Fruit fly (Drosophila melanogaster) whole organism, prepupa: ENCODE measurements around the gene Cp36.
A peak's percentile ranks its signal among the peaks of the same experiment; 100 is the strongest.

ENCODE experiments used
- Blimp-1 ChIP-seq: fragments of 200-800 bp; sonication (Bioruptor generic); optimal IDR thresholded peaks from 3 replicates; lab custom pipeline; 2017; ENCODE audit warnings: missing biosample characterization, missing genetic modification characterization, mild to moderate bottlenecking, moderate library complexity, missing genetic modification reagents
- CG10631 ChIP-seq: fragments of 200-800 bp; sonication (Bioruptor generic); optimal IDR thresholded peaks from 2 replicates; lab custom pipeline; 2016; ENCODE audit warnings: missing biosample characterization, missing genetic modification characterization
- CG10669 ChIP-seq: fragments of 200-800 bp; sonication (Bioruptor generic); optimal IDR thresholded peaks from 3 replicates; lab custom pipeline; 2018; ENCODE audit warnings: missing biosample characterization, mild to moderate bottlenecking, missing genetic modification characterization, moderate library complexity
- CG11294 ChIP-seq: fragments of 200-800 bp; sonication (Bioruptor generic); IDR thresholded peaks from 2 replicates; pipeline ENCODE4 v1.3.6; 2022; ENCODE audit warnings: missing biosample characterization, missing genetic modification characterization
- CG11762 ChIP-seq: fragments of 200-800 bp; sonication (Bioruptor generic); optimal IDR thresholded peaks from 3 replicates; lab custom pipeline; 2016; ENCODE audit warnings: missing biosample characterization, missing genetic modification characterization; ENCODE audit not compliant: insufficient read depth
- CG11902 ChIP-seq: fragments of 200-800 bp; sonication (Bioruptor generic); optimal IDR thresholded peaks from 3 replicates; lab custom pipeline; 2016; ENCODE audit warnings: missing biosample characterization, missing genetic modification characterization
- CG15336 ChIP-seq: fragments of 200-800 bp; sonication (Bioruptor generic); IDR thresholded peaks from 2 replicates; pipeline ENCODE4 v1.3.6; 2022; ENCODE audit warnings: missing biosample characterization, missing genetic modification characterization
- CG16779 ChIP-seq: fragments of 200-800 bp; sonication (Bioruptor generic); optimal IDR thresholded peaks from 3 replicates; lab custom pipeline; 2017; ENCODE audit warnings: missing biosample characterization, mild to moderate bottlenecking, missing genetic modification characterization
- CG3032 ChIP-seq: fragments of 200-800 bp; optimal IDR thresholded peaks from 2 replicates; lab custom pipeline; 2019; ENCODE audit warnings: missing biosample characterization, mild to moderate bottlenecking, missing genetic modification characterization, moderate library complexity
- CG31627 ChIP-seq: fragments of 200-800 bp; sonication (Bioruptor generic); optimal IDR thresholded peaks from 3 replicates; lab custom pipeline; 2016; ENCODE audit warnings: missing biosample characterization, missing genetic modification characterization
- CG32006 ChIP-seq: fragments of 200-800 bp; sonication (Bioruptor generic); optimal IDR thresholded peaks from 3 replicates; lab custom pipeline; 2017; ENCODE audit warnings: missing biosample characterization, mild to moderate bottlenecking, missing genetic modification characterization
- CG34406 ChIP-seq: fragments of 200-800 bp; sonication (Bioruptor generic); optimal IDR thresholded peaks from 3 replicates; lab custom pipeline; 2016; ENCODE audit warnings: missing biosample characterization, missing genetic modification characterization
- CG3919 ChIP-seq: fragments of 200-800 bp; sonication (Bioruptor generic); optimal IDR thresholded peaks from 3 replicates; lab custom pipeline; 2016; ENCODE audit warnings: missing biosample characterization, missing genetic modification characterization
- CG4318 ChIP-seq: fragments of 200-800 bp; sonication (Bioruptor generic); optimal IDR thresholded peaks from 3 replicates; lab custom pipeline; 2017; ENCODE audit warnings: missing biosample characterization, mild to moderate bottlenecking, missing genetic modification characterization
- CG6276 ChIP-seq: fragments of 200-800 bp; sonication (Bioruptor generic); optimal IDR thresholded peaks from 2 replicates; lab custom pipeline; 2017; ENCODE audit warnings: missing biosample characterization, mild to moderate bottlenecking, missing genetic modification characterization
- CG6792 ChIP-seq: fragments of 200-800 bp; sonication (Bioruptor generic); optimal IDR thresholded peaks from 3 replicates; lab custom pipeline; 2016; ENCODE audit warnings: missing biosample characterization, missing genetic modification characterization
- CG6808 ChIP-seq: fragments of 200-800 bp; sonication (Bioruptor generic); optimal IDR thresholded peaks from 3 replicates; lab custom pipeline; 2017; ENCODE audit warnings: missing biosample characterization, missing genetic modification characterization, mild to moderate bottlenecking, moderate library complexity, missing genetic modification reagents
- CG6854 ChIP-seq: fragments of 200-800 bp; sonication (Bioruptor generic); optimal IDR thresholded peaks from 2 replicates; lab custom pipeline; 2017; ENCODE audit warnings: missing biosample characterization, mild to moderate bottlenecking, missing genetic modification characterization
- CG7368 ChIP-seq: fragments of 200-800 bp; sonication (Bioruptor generic); optimal IDR thresholded peaks from 3 replicates; lab custom pipeline; 2016; ENCODE audit warnings: missing biosample characterization, missing genetic modification characterization
- CG8119 ChIP-seq: fragments of 200-800 bp; sonication (Bioruptor generic); IDR thresholded peaks from 3 replicates; pipeline ENCODE4 v1.3.6; 2022; ENCODE audit warnings: missing biosample characterization, missing genetic modification characterization
- CG8319 ChIP-seq: fragments of 200-800 bp; sonication (Bioruptor generic); optimal IDR thresholded peaks from 3 replicates; lab custom pipeline; 2016; ENCODE audit warnings: missing biosample characterization, missing genetic modification characterization
- Eip75B ChIP-seq: fragments of 200-800 bp; sonication (Bioruptor generic); optimal IDR thresholded peaks from 3 replicates; lab custom pipeline; 2016; ENCODE audit warnings: missing biosample characterization, missing genetic modification characterization
- Ets21C ChIP-seq: fragments of 200-800 bp; sonication (Bioruptor generic); optimal IDR thresholded peaks from 3 replicates; lab custom pipeline; 2016; ENCODE audit warnings: missing biosample characterization, missing genetic modification characterization
- Ets96B ChIP-seq: fragments of 200-800 bp; optimal IDR thresholded peaks from 2 replicates; lab custom pipeline; 2019; ENCODE audit warnings: missing biosample characterization, mild to moderate bottlenecking, missing genetic modification characterization, moderate library complexity
- Gug ChIP-seq: fragments of 200-800 bp; sonication (Bioruptor generic); IDR thresholded peaks from 2 replicates; pipeline ENCODE4 v1.3.6; 2022; ENCODE audit warnings: missing biosample characterization, missing genetic modification characterization
- Hr38 ChIP-seq: sonication (Bioruptor generic); optimal IDR thresholded peaks from 2 replicates; lab custom pipeline; 2016; ENCODE audit warnings: missing biosample characterization, missing genetic modification characterization
- Hr4 ChIP-seq: fragments of 200-800 bp; sonication (Bioruptor generic); optimal IDR thresholded peaks from 3 replicates; lab custom pipeline; 2016; ENCODE audit warnings: missing biosample characterization, missing genetic modification characterization
- Lpt ChIP-seq: fragments of 200-800 bp; sonication (Bioruptor generic); optimal IDR thresholded peaks from 3 replicates; lab custom pipeline; 2016; ENCODE audit warnings: missing biosample characterization, missing genetic modification characterization
- Met ChIP-seq: fragments of 200-800 bp; sonication (Bioruptor generic); optimal IDR thresholded peaks from 3 replicates; lab custom pipeline; 2016; ENCODE audit warnings: missing biosample characterization, missing genetic modification characterization
- OdsH ChIP-seq: fragments of 200-800 bp; sonication (Bioruptor generic); optimal IDR thresholded peaks from 3 replicates; lab custom pipeline; 2016; ENCODE audit warnings: missing biosample characterization, missing genetic modification characterization
- Smox ChIP-seq: fragments of 200-800 bp; sonication (Bioruptor generic); optimal IDR thresholded peaks from 3 replicates; lab custom pipeline; 2016; ENCODE audit warnings: missing biosample characterization, missing genetic modification characterization
- Sox102F ChIP-seq: fragments of 200-800 bp; sonication (Bioruptor generic); optimal IDR thresholded peaks from 2 replicates; lab custom pipeline; 2016; ENCODE audit warnings: missing biosample characterization, mild to moderate bottlenecking, missing genetic modification characterization
- Sox14 ChIP-seq: fragments of 200-800 bp; sonication (Bioruptor generic); optimal IDR thresholded peaks from 3 replicates; lab custom pipeline; 2016; ENCODE audit warnings: missing biosample characterization, missing genetic modification characterization
- Sox15 ChIP-seq: fragments of 200-800 bp; sonication (Bioruptor generic); optimal IDR thresholded peaks from 3 replicates; lab custom pipeline; 2016; ENCODE audit warnings: missing biosample characterization, missing genetic modification characterization
- acj6 ChIP-seq: fragments of 200-800 bp; sonication (Bioruptor generic); optimal IDR thresholded peaks from 3 replicates; lab custom pipeline; 2016; ENCODE audit warnings: missing biosample characterization, missing genetic modification characterization
- cyc ChIP-seq: fragments of 200-800 bp; sonication (Bioruptor generic); optimal IDR thresholded peaks from 3 replicates; lab custom pipeline; 2016; ENCODE audit warnings: missing biosample characterization, missing genetic modification characterization
- dsx ChIP-seq: fragments of 200-800 bp; optimal IDR thresholded peaks from 3 replicates; lab custom pipeline; 2019; ENCODE audit warnings: missing biosample characterization, mild to moderate bottlenecking, missing genetic modification characterization, moderate library complexity; ENCODE audit not compliant: poor library complexity, severe bottlenecking
- fd59A ChIP-seq: fragments of 200-800 bp; sonication (Bioruptor generic); optimal IDR thresholded peaks from 2 replicates; lab custom pipeline; 2017; ENCODE audit warnings: missing biosample characterization, mild to moderate bottlenecking, missing genetic modification characterization, missing genetic modification reagents
- fd85E ChIP-seq: fragments of 200-800 bp; sonication (Bioruptor generic); optimal IDR thresholded peaks from 3 replicates; lab custom pipeline; 2016; ENCODE audit warnings: missing biosample characterization, missing genetic modification characterization
- fkh ChIP-seq: fragments of 200-800 bp; sonication (Bioruptor generic); optimal IDR thresholded peaks from 3 replicates; lab custom pipeline; 2017; ENCODE audit warnings: missing biosample characterization, mild to moderate bottlenecking, missing genetic modification characterization, moderate library complexity
- lz ChIP-seq: fragments of 200-800 bp; sonication (Bioruptor generic); optimal IDR thresholded peaks from 3 replicates; lab custom pipeline; 2016; ENCODE audit warnings: missing biosample characterization, missing genetic modification characterization
- pdm3 ChIP-seq: fragments of 200-800 bp; sonication (Bioruptor generic); optimal IDR thresholded peaks from 3 replicates; lab custom pipeline; 2016; ENCODE audit warnings: missing biosample characterization, missing genetic modification characterization
- spab ChIP-seq: fragments of 200-800 bp; sonication (Bioruptor generic); optimal IDR thresholded peaks from 2 replicates; lab custom pipeline; 2017; ENCODE audit warnings: missing biosample characterization, mild to moderate bottlenecking, missing genetic modification characterization, missing genetic modification reagents
- svp ChIP-seq: fragments of 200-800 bp; sonication (Bioruptor generic); peaks from one replicate; lab custom pipeline; 2016; ENCODE audit warnings: missing biosample characterization, missing genetic modification characterization
- vri ChIP-seq: fragments of 200-800 bp; sonication (Bioruptor generic); optimal IDR thresholded peaks from 3 replicates; lab custom pipeline; 2016; ENCODE audit warnings: missing biosample characterization, mild to moderate bottlenecking, missing genetic modification characterization

The Cp36 gene

dm6 chrX:8479031-8479568 lies at the start of gene Cp36:
Gene Cp36, plus strand, starts transcription at chrX:8479319.
- TF ChIP-seq CG3919 (no peak), acj6 (no peak), Sox102F (GFP tag; lab: Kevin White, UChicago) (no peak)

- TF ChIP-seq CG15336 (GFP tag; lab: Robert Waterston, UW), result no peak
- TF ChIP-seq CG6854, result no peak
- TF ChIP-seq CG34406 (GFP tag; lab: Kevin White, UChicago), result no peak
- no peak for TF ChIP-seq CG4318 (GFP tag; lab: Kevin White, UChicago)
- TF ChIP-seq Ets96B (tag; lab: Kevin White, UChicago), result no peak
- TF ChIP-seq CG10669, result no peak
- no peak for TF ChIP-seq svp (GFP tag; lab: Kevin White, UChicago)
- TF ChIP-seq CG6792 (GFP tag; lab: Kevin White, UChicago), result no peak
- no peak for TF ChIP-seq Hr38 (GFP tag; lab: Kevin White, UChicago)
- no peak for TF ChIP-seq Hr4
- TF ChIP-seq Smox (GFP tag; lab: Kevin White, UChicago), result no peak
- no peak for TF ChIP-seq pdm3 (GFP tag; lab: Kevin White, UChicago)
- TF ChIP-seq Lpt (GFP tag; lab: Kevin White, UChicago), result no peak
- TF ChIP-seq CG10631 (GFP tag; lab: Kevin White, UChicago), result no peak
- TF ChIP-seq CG6808 (GFP tag; lab: Kevin White, UChicago), result no peak
- TF ChIP-seq CG32006 (GFP tag; lab: Kevin White, UChicago), result no peak
- no peak for TF ChIP-seq CG3032
- no peak for TF ChIP-seq spab (GFP tag; lab: Kevin White, UChicago)
Measured at dm6 chrX:8433709-8434108, 45.4 kb upstream of the Cp36 start, which contains the start of gene CG32712. Gene CG32712, minus strand, starts transcription at chrX:8433809.

DNA sequence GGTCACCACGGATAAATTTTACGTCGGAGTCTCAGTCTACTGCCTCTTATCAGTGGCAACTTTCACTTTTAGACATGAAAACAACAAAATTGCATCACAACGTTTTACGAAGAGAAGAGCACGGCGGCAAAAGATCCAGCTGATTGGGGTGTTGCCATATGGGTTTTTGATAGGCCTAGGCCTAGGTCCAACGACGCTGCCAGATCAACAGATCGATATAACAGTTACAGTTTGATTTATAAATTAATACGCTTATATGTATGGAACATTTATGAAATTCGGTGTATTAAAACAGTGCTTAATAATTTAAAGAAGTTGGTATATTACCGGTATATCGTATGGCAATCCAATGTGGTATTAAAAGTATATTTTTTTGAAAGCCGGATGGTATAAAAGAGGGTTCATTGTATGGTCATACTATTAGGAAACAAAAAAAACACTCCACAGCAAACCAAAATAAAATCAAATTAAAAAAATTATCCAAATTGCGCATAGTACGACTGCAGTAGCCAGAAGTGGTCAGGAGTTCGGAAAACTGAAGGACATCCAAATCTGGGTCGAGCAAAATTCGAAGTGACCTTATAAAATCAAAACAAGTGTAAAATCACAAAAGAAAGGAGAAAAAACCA lies 42.3 kb upstream of the Cp36 start, which contains the start of gene CG1440:
CG1440 (plus strand) TSS at position 402 of the 629 bp plus-strand sequence.
- peak; percentile 18; the same call in 1 of the 2 replicates for TF ChIP-seq Gug (GFP tag; lab: Robert Waterston, UW)
- TF ChIP-seq Ets96B (tag; lab: Kevin White, UChicago), result peak; percentile 32
- peak; percentile 66 for TF ChIP-seq Blimp-1 (GFP tag; lab: Kevin White, UChicago)
- TF ChIP-seq Met (GFP tag; lab: Kevin White, UChicago), result no peak
- TF ChIP-seq fd85E (GFP tag; lab: Kevin White, UChicago), result no peak
- TF ChIP-seq CG11294, result no peak
- TF ChIP-seq svp (GFP tag; lab: Kevin White, UChicago), result no peak
- TF ChIP-seq Sox102F (GFP tag; lab: Kevin White, UChicago), result no peak
- peak; percentile 29 for TF ChIP-seq CG3032
- TF ChIP-seq CG10669, result no peak
- TF ChIP-seq dsx (GFP tag; lab: Kevin White, UChicago), result no peak
- TF ChIP-seq CG3919, result no peak
- no peak for TF ChIP-seq CG16779 (tag; lab: Kevin White, UChicago)
- no peak for TF ChIP-seq Sox15 (GFP tag; lab: Kevin White, UChicago)
- TF ChIP-seq Eip75B (GFP tag; lab: Kevin White, UChicago), result no peak
- TF ChIP-seq CG8319 (GFP tag; lab: Kevin White, UChicago), result no peak
- peak; percentile 28 for TF ChIP-seq CG6808 (GFP tag; lab: Kevin White, UChicago)
- no peak for TF ChIP-seq CG7368 (GFP tag; lab: Kevin White, UChicago)
- TF ChIP-seq cyc (GFP tag; lab: Kevin White, UChicago), result no peak
- no peak for TF ChIP-seq Lpt (GFP tag; lab: Kevin White, UChicago)
- no peak for TF ChIP-seq CG31627 (GFP tag; lab: Kevin White, UChicago)
- no peak for TF ChIP-seq CG11762
- TF ChIP-seq vri (GFP tag; lab: Kevin White, UChicago), result no peak
- TF ChIP-seq Smox (GFP tag; lab: Kevin White, UChicago), result no peak
- TF ChIP-seq CG6276 (GFP tag; lab: Kevin White, UChicago), result peak; percentile 54
- 0 out of 3 replicates have a peak, but pooled peaks have one; percentile 27 for TF ChIP-seq CG8119
- no peak for TF ChIP-seq fd59A
- no peak for TF ChIP-seq Hr4
- peak; percentile 22 for TF ChIP-seq Sox14 (GFP tag; lab: Kevin White, UChicago)
- no peak for TF ChIP-seq Ets21C
- peak; percentile 36 for TF ChIP-seq lz
- no peak for TF ChIP-seq CG32006 (GFP tag; lab: Kevin White, UChicago)
- no peak for TF ChIP-seq fkh (GFP tag; lab: Kevin White, UChicago)
- TF ChIP-seq CG11902 (GFP tag; lab: Kevin White, UChicago), result no peak
- no peak for TF ChIP-seq OdsH (GFP tag; lab: Kevin White, UChicago)
- no peak for TF ChIP-seq spab (GFP tag; lab: Kevin White, UChicago)
